Worm (Caenorhabditis elegans): ENCODE measurements around the gene dpy-6.

dpy-6 gene

DNA sequence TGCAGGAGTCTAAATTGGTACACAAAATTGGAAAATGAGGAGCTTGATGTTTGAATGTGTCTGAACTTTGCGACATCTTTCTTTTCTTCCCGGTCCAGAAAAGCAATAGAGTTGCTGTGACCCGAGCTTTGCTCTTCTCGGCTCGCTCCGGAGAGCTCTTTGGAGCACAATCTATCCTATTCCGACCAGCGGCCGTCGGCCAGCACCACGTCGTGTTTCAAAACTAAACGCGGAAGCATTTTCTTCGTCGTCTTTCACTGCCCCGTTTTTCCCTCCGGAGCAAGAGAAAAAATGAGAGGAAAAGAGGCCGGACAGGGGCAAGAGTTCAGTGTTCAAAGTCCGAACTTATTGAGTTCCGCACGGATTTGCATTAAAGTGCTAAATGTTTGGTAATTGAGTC lies 23.6 kb upstream of the dpy-6 start (continued):
- TF ChIP-seq ceh-32 (tag; optimal IDR thresholded peaks at IDR 0.05; ENCODE audit: poor library complexity) (no peak), zag-1 (tag; optimal IDR thresholded peaks at IDR 0.05) (no peak), unc-39 (tag; optimal IDR thresholded peaks at IDR 0.05) (no peak), nhr-48 (tag; optimal IDR thresholded peaks at IDR 0.05) (no peak), ceh-82 (tag; optimal IDR thresholded peaks at IDR 0.05) (no peak), dmd-9 (GFP tag; IDR thresholded peaks at IDR 0.05) (no peak)

DNA sequence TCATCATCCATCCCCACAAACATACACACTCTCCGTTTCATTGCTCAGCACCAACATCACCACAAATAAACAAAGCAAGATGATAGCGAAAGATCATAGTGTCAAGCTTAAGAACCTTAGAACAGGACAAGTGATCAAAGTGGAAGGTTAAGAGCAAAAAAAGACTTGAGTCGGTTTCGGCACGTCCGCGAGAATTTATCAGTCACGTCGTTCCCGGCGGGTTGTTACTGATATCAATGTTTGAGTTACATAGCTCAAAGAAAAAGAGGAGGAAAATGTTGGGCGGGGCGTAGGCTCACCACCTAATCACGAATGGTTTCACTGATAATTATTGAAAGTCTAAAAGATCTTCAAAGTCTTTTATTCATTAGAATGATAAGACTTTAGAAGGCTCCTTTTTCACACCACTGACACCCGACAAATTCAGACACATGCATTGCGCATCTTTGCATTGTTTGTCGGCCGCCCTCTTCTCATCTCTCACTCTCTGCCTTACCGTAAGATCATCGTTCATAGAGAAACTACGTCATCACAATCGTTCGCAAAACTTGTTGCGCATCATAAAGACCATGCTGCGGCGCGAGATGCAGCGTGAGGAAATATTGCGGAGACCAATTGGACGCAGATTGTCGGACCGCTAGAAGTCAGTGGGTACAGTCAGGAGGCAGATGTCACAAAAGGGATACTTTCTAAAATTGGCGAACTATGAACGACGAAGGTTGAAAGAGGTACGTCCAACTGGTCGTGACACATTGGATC lies 21.8 kb upstream of the dpy-6 start:
- peak in 1 of 2 experiments; percentile 100 for TF ChIP-seq unc-62 (GFP tag; optimal IDR thresholded peaks at IDR 0.05 in 1 of 2)
- no peak for TF ChIP-seq unc-62 (tag; optimal IDR thresholded peaks at IDR 0.05)
- peak; percentile 86 for TF ChIP-seq mep-1 (tag; optimal IDR thresholded peaks at IDR 0.05)
- peak; percentile 26 for TF ChIP-seq jun-1 (tag; optimal IDR thresholded peaks at IDR 0.05)
- peak; percentile 27 for TF ChIP-seq nhr-6 (tag; optimal IDR thresholded peaks at IDR 0.05)
- no peak for TF ChIP-seq madf-9 (GFP tag; conservative IDR thresholded peaks at IDR 0.05)
- TF ChIP-seq nhr-48 (tag; optimal IDR thresholded peaks at IDR 0.05) = peak; percentile 98
- peak; percentile 8 for TF ChIP-seq duxl-1 (tag; optimal IDR thresholded peaks at IDR 0.05; ENCODE audit: poor library complexity)
- peak; percentile 37 for TF ChIP-seq rbr-2 (tag; optimal IDR thresholded peaks at IDR 0.05)
- no peak for TF ChIP-seq unc-39 (tag; optimal IDR thresholded peaks at IDR 0.05)
- TF ChIP-seq pqm-1 (tag; optimal IDR thresholded peaks at IDR 0.05) = peak; percentile 49
- peak; percentile 83 for TF ChIP-seq hlh-30 (tag; optimal IDR thresholded peaks at IDR 0.05; ENCODE audit: insufficient read depth)
- TF ChIP-seq nhr-42 (GFP tag; IDR thresholded peaks at IDR 0.05) = peak; percentile 36; the same call in 1 of the 2 replicates
- TF ChIP-seq set-16 (GFP tag; IDR thresholded peaks at IDR 0.05) = peak; percentile 15; the same call in 1 of the 2 replicates
- TF ChIP-seq ceh-20 (GFP tag; IDR thresholded peaks at IDR 0.05) = peak; percentile 39; the same call in 1 of the 2 replicates
- no peak for TF ChIP-seq lim-7 (GFP tag; IDR thresholded peaks at IDR 0.05)
- peak; percentile 85 for TF ChIP-seq nhr-10 (tag; optimal IDR thresholded peaks at IDR 0.05)
- no peak for TF ChIP-seq F49E8.2 (tag; optimal IDR thresholded peaks at IDR 0.05; ENCODE audit: borderline replicate concordance)
- TF ChIP-seq dve-1 (tag; optimal IDR thresholded peaks at IDR 0.05; ENCODE audit: insufficient read depth) = peak; percentile 33
- TF ChIP-seq zag-1 (tag; optimal IDR thresholded peaks at IDR 0.05) = peak; percentile 16
- peak; percentile 91 to 94 for TF ChIP-seq mdl-1 (tag; optimal IDR thresholded peaks at IDR 0.05)
- TF ChIP-seq nhr-102 (tag; optimal IDR thresholded peaks at IDR 0.05) = peak; percentile 72
- TF ChIP-seq aha-1 (tag) = peak; percentile 98
- TF ChIP-seq spr-1 (tag; optimal IDR thresholded peaks at IDR 0.05) = peak; percentile 68
- TF ChIP-seq pha-4 (GFP tag; IDR thresholded peaks at IDR 0.05) = no peak
- TF ChIP-seq pha-4 (tag; optimal IDR thresholded peaks at IDR 0.05) = no peak
- TF ChIP-seq nhr-25 (tag; optimal IDR thresholded peaks at IDR 0.05; ENCODE audit: borderline replicate concordance, insufficient read depth) = peak; percentile 86
- TF ChIP-seq madf-5 (GFP tag; IDR thresholded peaks at IDR 0.05) = peak in 1 of 2 experiments; percentile 65; a peak in 1 of 4 replicates
- TF ChIP-seq ztf-11 (tag; optimal IDR thresholded peaks at IDR 0.05) = no peak
- TF ChIP-seq mxl-3 (GFP tag; optimal IDR thresholded peaks at IDR 0.05) = peak; percentile 93
- TF ChIP-seq D1046.2 (GFP tag; IDR thresholded peaks at IDR 0.05) = no peak
- no peak for TF ChIP-seq mxl-2 (GFP tag; conservative IDR thresholded peaks at IDR 0.05)
- peak; percentile 10 for TF ChIP-seq mes-2 (tag; optimal IDR thresholded peaks at IDR 0.05; ENCODE audit: poor library complexity, severe bottlenecking)
- peak; percentile 13 for TF ChIP-seq dmd-6 (GFP tag; IDR thresholded peaks at IDR 0.05)
- peak; percentile 95 for TF ChIP-seq hlh-11 (tag; optimal IDR thresholded peaks at IDR 0.05)
- TF ChIP-seq hif-1 (tag; optimal IDR thresholded peaks at IDR 0.05) = peak in 1 of 2 experiments; percentile 63
- 0 out of 2 replicates have a peak, but pooled peaks have one; percentile 38 for TF ChIP-seq mdt-29 (GFP tag; IDR thresholded peaks at IDR 0.05)
- no peak for TF ChIP-seq F44E2.7 (GFP tag; IDR thresholded peaks at IDR 0.05)
- TF ChIP-seq lsy-2 (tag; optimal IDR thresholded peaks at IDR 0.05) = peak; percentile 58 to 75
- peak; percentile 22 for TF ChIP-seq nhr-11 (tag; optimal IDR thresholded peaks at IDR 0.05)
- TF ChIP-seq nhr-28 (tag; optimal IDR thresholded peaks at IDR 0.05) = peak; percentile 80
- TF ChIP-seq dpl-1 (GFP tag; optimal IDR thresholded peaks at IDR 0.05) = peak; percentile 22
- peak; percentile 41; the same call in 1 of the 2 replicates for TF ChIP-seq T26A8.4 (GFP tag; IDR thresholded peaks at IDR 0.05)
- TF ChIP-seq nhr-77 (tag; optimal IDR thresholded peaks at IDR 0.05) = peak; percentile 24

All from whole organism, L4 larva.